Worm (Caenorhabditis elegans) whole organism, midembryonic: ENCODE results near the gene C16A11.7.

Experiments
- T22C8.4 ChIP-seq: fragments of 200-800 bp; sonication (Bioruptor generic); IDR thresholded peaks from 2 replicates; pipeline ENCODE4 v1.3.6; 2022; ENCODE audit warnings: missing genetic modification characterization, missing compliant biosample characterization
- cog-1 ChIP-seq: sonication (generic microtip); optimal IDR thresholded peaks from 2 replicates; lab custom pipeline; 2016; ENCODE audit warnings: missing genetic modification characterization, missing compliant biosample characterization
- flt-1 ChIP-seq: fragments of 200-800 bp; sonication (Bioruptor generic); IDR thresholded peaks from 2 replicates; pipeline ENCODE4 v1.3.6; 2022; ENCODE audit warnings: missing genetic modification characterization, missing compliant biosample characterization
- klf-2 ChIP-seq: fragments of 200-800 bp; sonication (Bioruptor generic); conservative IDR thresholded peaks from 2 replicates; pipeline ENCODE4 v1.3.6; 2022; ENCODE audit warnings: missing genetic modification reagents, missing genetic modification characterization, missing compliant biosample characterization
- med-1 ChIP-seq: sonication (generic microtip); optimal IDR thresholded peaks from 2 replicates; lab custom pipeline; 2017; ENCODE audit warnings: missing genetic modification characterization, mild to moderate bottlenecking, missing compliant biosample characterization, antibody characterized with exemption, missing genetic modification reagents; ENCODE audit not compliant: insufficient read depth
- ref-1 ChIP-seq: fragments of 200-800 bp; sonication (Bioruptor generic); conservative IDR thresholded peaks from 2 replicates; pipeline ENCODE4 v1.3.6; 2022; ENCODE audit warnings: missing genetic modification reagents, missing genetic modification characterization, missing compliant biosample characterization
- tab-1 ChIP-seq: fragments of 200-800 bp; sonication (Bioruptor generic); IDR thresholded peaks from 2 replicates; pipeline ENCODE4 v1.3.6; 2022; ENCODE audit warnings: missing genetic modification characterization, missing compliant biosample characterization
- ztf-23 ChIP-seq: fragments of 200-800 bp; sonication (Bioruptor generic); IDR thresholded peaks from 2 replicates; pipeline ENCODE4 v1.3.6; 2022; ENCODE audit warnings: missing genetic modification reagents, missing genetic modification characterization, missing compliant biosample characterization
- ztf-29 ChIP-seq: fragments of 200-800 bp; sonication (Bioruptor generic); IDR thresholded peaks from 2 replicates; pipeline ENCODE4 v1.3.6; 2022; ENCODE audit warnings: missing genetic modification reagents, missing genetic modification characterization, missing compliant biosample characterization

C16A11.7 gene

DNA sequence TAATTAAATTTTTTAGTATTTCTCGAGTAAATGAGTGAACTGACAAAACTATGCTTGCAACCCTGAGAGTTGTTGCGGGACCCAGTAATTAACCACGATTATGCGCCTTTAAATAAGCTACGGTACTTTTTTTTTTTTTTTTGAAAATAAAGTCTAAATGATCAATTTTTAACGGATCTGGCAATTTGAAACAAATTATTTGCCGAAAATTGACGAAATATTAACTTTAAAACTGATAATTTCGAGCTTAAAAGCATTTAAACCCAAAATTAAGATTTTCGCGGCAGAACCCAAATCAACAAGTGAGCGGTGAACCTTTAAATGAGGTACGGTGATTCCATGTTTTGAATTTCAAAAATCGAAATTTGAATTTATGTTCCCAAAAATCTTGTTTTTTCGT lies 34.3 kb downstream of the C16A11.7 start:
- TF ChIP-seq klf-2 (GFP tag; lab: Robert Waterston, UW) (no peak), med-1 (no peak), ztf-29 (GFP tag; lab: Robert Waterston, UW) (no peak)

DNA sequence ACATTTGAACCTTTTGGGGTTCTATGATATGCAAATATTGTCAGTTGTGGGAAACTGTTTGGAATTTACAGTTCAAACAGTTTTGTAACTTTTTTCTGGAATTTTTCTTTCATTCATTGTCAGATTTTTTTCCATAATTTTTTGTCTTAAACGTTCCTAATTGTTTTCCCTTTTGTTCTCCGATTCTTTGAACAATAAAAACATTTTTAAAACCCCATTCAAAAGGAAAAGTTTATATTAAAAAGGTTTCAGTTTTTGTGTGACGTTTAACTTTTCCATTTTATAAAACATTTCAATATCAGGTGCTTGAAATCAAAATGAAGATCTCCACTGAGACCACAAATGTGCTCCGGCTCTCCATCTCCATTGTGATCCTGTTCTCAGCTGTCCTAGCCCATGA lies 37.7 kb downstream of the C16A11.7 start, which contains the start of gene F31D5.1:
F31D5.1 (plus strand) TSS at position 301 of the 400 bp plus-strand sequence.
- TF ChIP-seq klf-2 (GFP tag; lab: Robert Waterston, UW), result no peak
- TF ChIP-seq tab-1, result no peak
- TF ChIP-seq flt-1 (GFP tag; lab: Robert Waterston, UW), result no peak
- TF ChIP-seq ref-1 (GFP tag; lab: Robert Waterston, UW), result no peak
- TF ChIP-seq T22C8.4, result no peak
- TF ChIP-seq med-1, result no peak
- no peak for TF ChIP-seq cog-1 (tag; lab: Kevin White, UChicago)
- no peak for TF ChIP-seq ztf-29 (GFP tag; lab: Robert Waterston, UW)
- TF ChIP-seq ztf-23 (GFP tag; lab: Robert Waterston, UW), result no peak

DNA sequence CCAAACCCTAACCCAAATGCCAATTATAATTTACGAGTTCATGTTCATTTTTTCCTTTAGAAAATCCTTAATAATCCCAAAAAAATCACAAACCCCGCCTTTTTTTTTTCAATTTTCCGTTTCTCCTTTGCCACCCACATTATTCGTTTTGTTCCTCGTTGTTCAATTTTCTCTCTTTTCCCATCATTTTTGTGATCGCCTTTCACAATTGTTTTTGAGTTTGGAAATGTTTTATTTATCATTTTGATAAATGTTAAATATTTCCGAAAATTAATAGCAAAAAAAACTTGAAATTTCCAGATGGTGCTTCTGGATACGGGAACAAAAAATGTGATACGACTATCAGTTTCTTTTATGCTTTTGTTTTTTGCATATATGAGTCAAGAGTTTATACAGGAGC lies 41.4 kb downstream of the C16A11.7 start, which contains the start of gene F31D5.2:
F31D5.2 (plus strand) TSS at position 301 of the 400 bp plus-strand sequence.
- no peak for TF ChIP-seq ztf-23 (GFP tag; lab: Robert Waterston, UW)
- TF ChIP-seq flt-1 (GFP tag; lab: Robert Waterston, UW), result no peak
- TF ChIP-seq cog-1 (tag; lab: Kevin White, UChicago), result no peak
- no peak for TF ChIP-seq T22C8.4
- no peak for TF ChIP-seq ztf-29 (GFP tag; lab: Robert Waterston, UW)
- TF ChIP-seq med-1, result no peak
- TF ChIP-seq klf-2 (GFP tag; lab: Robert Waterston, UW), result no peak
- TF ChIP-seq ref-1 (GFP tag; lab: Robert Waterston, UW), result no peak
- TF ChIP-seq tab-1, result no peak

DNA sequence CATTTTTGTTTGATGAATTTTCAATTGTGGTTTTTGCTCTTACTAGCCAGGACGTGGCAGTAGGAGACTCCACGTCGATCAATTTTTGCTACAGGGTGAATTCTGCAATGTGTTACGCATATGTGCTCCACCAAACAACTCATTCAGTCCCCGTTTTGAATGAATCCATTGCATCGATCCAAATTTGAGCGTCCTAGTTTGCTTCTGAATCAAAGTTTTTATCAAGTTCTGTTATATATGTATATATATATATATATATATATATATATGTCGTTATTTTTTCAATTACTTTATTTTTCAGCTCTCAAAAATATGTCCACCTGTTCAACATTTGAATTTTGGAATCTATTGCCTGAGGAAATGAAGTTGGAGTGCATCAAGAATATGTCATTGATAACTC lies 45.6 kb downstream of the C16A11.7 start, which contains the start of gene F31D5.7:
F31D5.7 (plus strand) TSS at position 301 of the 400 bp plus-strand sequence.
- TF ChIP-seq flt-1 (GFP tag; lab: Robert Waterston, UW) (no peak), T22C8.4 (no peak), ztf-23 (GFP tag; lab: Robert Waterston, UW) (no peak), klf-2 (GFP tag; lab: Robert Waterston, UW) (no peak), ref-1 (GFP tag; lab: Robert Waterston, UW) (no peak)

DNA sequence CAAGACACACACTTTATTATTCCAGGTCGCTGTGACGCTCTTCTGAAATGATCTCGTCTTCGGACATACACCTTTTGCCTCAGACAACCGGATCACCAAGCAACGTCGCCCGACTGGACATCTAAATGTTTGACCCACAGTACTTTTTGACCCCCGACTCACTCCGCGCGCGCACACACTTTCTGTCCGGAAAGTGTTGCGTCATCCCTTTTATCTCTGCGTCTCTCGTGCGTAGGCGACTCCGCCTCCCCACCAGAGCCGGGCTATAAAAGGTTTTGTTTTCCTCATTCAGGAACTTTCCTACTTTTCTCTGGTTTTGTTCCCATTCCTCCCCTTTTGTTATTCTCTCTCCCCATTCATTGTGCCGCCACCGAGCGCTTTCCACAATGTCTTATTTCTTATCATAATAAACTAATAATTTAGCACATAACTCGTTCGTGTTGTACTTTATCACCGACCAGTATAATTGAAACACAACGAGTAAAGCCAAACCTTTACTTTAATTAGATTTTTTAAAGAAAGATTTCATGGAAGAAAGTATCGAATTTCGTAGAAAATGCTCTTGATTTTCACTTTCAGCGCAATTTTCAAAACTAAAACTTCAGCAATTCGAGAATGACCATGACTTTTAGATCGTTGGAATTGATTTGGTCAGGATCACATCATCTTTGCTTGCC lies 47.5 kb downstream of the C16A11.7 start, which contains the start of gene F31D5.6:
F31D5.6 (plus strand) TSS at position 627 of the 677 bp plus-strand sequence.
- TF ChIP-seq klf-2 (GFP tag; lab: Robert Waterston, UW) (no peak), cog-1 (tag; lab: Kevin White, UChicago) (no peak), ref-1 (GFP tag; lab: Robert Waterston, UW) (no peak), tab-1 (no peak), flt-1 (GFP tag; lab: Robert Waterston, UW) (no peak), ztf-23 (GFP tag; lab: Robert Waterston, UW) (no peak), med-1 (no peak), ztf-29 (GFP tag; lab: Robert Waterston, UW) (no peak), T22C8.4 (no peak)
